Fruit fly (Drosophila melanogaster) whole organism, embryonic: ENCODE measurements around the gene CG42764.

Experiments
- Atf-2 ChIP-seq: fragments of 200-800 bp; sonication (Bioruptor generic); optimal IDR thresholded peaks from 2 replicates; lab custom pipeline; 2016; ENCODE audit warnings: missing biosample characterization, missing genetic modification characterization
- Bteb2 ChIP-seq: fragments of 200-800 bp; sonication (Bioruptor generic); optimal IDR thresholded peaks from 2 replicates; lab custom pipeline; 2016; ENCODE audit warnings: missing biosample characterization, missing genetic modification characterization
- CG11398 ChIP-seq: fragments of 200-800 bp; sonication (Bioruptor generic); optimal IDR thresholded peaks from 2 replicates; lab custom pipeline; 2016; ENCODE audit warnings: missing biosample characterization, missing genetic modification characterization
- CG11696 ChIP-seq: fragments of 200-800 bp; sonication (Bioruptor generic); IDR thresholded peaks from 2 replicates; pipeline ENCODE4 v1.3.6; 2022; ENCODE audit warnings: missing biosample characterization, missing genetic modification characterization
- CG12299 ChIP-seq: fragments of 200-800 bp; sonication (Bioruptor generic); optimal IDR thresholded peaks from 2 replicates; lab custom pipeline; 2018; ENCODE audit warnings: missing biosample characterization, mild to moderate bottlenecking, missing genetic modification characterization
- CG12391 ChIP-seq: fragments of 200-800 bp; sonication (Bioruptor generic); optimal IDR thresholded peaks from 3 replicates; lab custom pipeline; 2018; ENCODE audit warnings: missing biosample characterization, mild to moderate bottlenecking, missing genetic modification characterization, moderate library complexity
- CG14014 ChIP-seq: fragments of 200-800 bp; sonication (Bioruptor generic); IDR thresholded peaks from 2 replicates; pipeline ENCODE4 v1.3.6; 2022; ENCODE audit warnings: missing biosample characterization, missing genetic modification characterization
- CG14050 ChIP-seq: fragments of 200-800 bp; sonication (Bioruptor generic); IDR thresholded peaks from 3 replicates; pipeline ENCODE4 v1.3.6; 2022; ENCODE audit warnings: missing biosample characterization, missing genetic modification characterization
- CG15269 ChIP-seq: fragments of 200-800 bp; sonication (Bioruptor generic); optimal IDR thresholded peaks from 2 replicates; lab custom pipeline; 2018; ENCODE audit warnings: missing biosample characterization, mild to moderate bottlenecking, missing genetic modification characterization, moderate library complexity
- CG17186 ChIP-seq: fragments of 200-800 bp; sonication (Bioruptor generic); optimal IDR thresholded peaks from 3 replicates; lab custom pipeline; 2017; ENCODE audit warnings: missing biosample characterization, missing genetic modification reagents, missing genetic modification characterization
- CG18599 ChIP-seq: fragments of 200-800 bp; sonication (Bioruptor generic); optimal IDR thresholded peaks from 3 replicates; lab custom pipeline; 2017; ENCODE audit warnings: missing biosample characterization, missing genetic modification characterization, mild to moderate bottlenecking, moderate library complexity, missing genetic modification reagents
- CG31441 ChIP-seq: fragments of 200-800 bp; sonication (Bioruptor generic); IDR thresholded peaks from 2 replicates; pipeline ENCODE4 v1.3.6; 2022; ENCODE audit warnings: missing biosample characterization, missing genetic modification characterization
- CG3995 ChIP-seq: fragments of 200-800 bp; sonication (Bioruptor generic); optimal IDR thresholded peaks from 3 replicates; lab custom pipeline; 2016; ENCODE audit warnings: missing biosample characterization, missing genetic modification characterization
- CG42726 ChIP-seq: fragments of 200-800 bp; sonication (Bioruptor generic); IDR thresholded peaks from 2 replicates; pipeline ENCODE4 v1.3.6; 2022; ENCODE audit warnings: missing biosample characterization, missing genetic modification characterization; ENCODE audit not compliant: partially characterized antibody
- CG4820 ChIP-seq: fragments of 200-800 bp; sonication (Bioruptor generic); optimal IDR thresholded peaks from 3 replicates; lab custom pipeline; 2016; ENCODE audit warnings: missing biosample characterization, missing genetic modification characterization
- CG7357 ChIP-seq: fragments of 200-800 bp; sonication (Bioruptor generic); IDR thresholded peaks from 3 replicates; pipeline ENCODE4 v1.3.6; 2022; ENCODE audit warnings: missing biosample characterization, missing genetic modification characterization
- CG7928 ChIP-seq: fragments of 200-800 bp; sonication (Bioruptor generic); optimal IDR thresholded peaks from 2 replicates; lab custom pipeline; 2017; ENCODE audit warnings: missing biosample characterization, mild to moderate bottlenecking, missing genetic modification characterization
- CG9876 ChIP-seq: fragments of 200-800 bp; sonication (Bioruptor generic); optimal IDR thresholded peaks from 2 replicates; lab custom pipeline; 2016; ENCODE audit warnings: missing biosample characterization, missing genetic modification characterization
- CG9932 ChIP-seq: fragments of 200-800 bp; sonication (Bioruptor generic); IDR thresholded peaks from 2 replicates; pipeline ENCODE4 v1.3.6; 2022; ENCODE audit warnings: missing biosample characterization, missing genetic modification characterization
- Dbx ChIP-seq: fragments of 200-800 bp; sonication (Bioruptor generic); IDR thresholded peaks from 3 replicates; pipeline ENCODE4 v1.3.6; 2022; ENCODE audit warnings: missing biosample characterization, missing genetic modification characterization
- Drgx ChIP-seq: fragments of 200-800 bp; sonication (Bioruptor generic); IDR thresholded peaks from 2 replicates; pipeline ENCODE4 v1.3.6; 2022; ENCODE audit warnings: missing biosample characterization, missing genetic modification characterization
- HLH3B ChIP-seq: fragments of 200-800 bp; sonication (Bioruptor generic); IDR thresholded peaks from 2 replicates; pipeline ENCODE4 v1.3.6; 2022; ENCODE audit warnings: missing biosample characterization, missing genetic modification characterization
- HmgZ ChIP-seq: fragments of 200-800 bp; sonication (Bioruptor generic); optimal IDR thresholded peaks from 2 replicates; lab custom pipeline; 2018; ENCODE audit warnings: missing biosample characterization, mild to moderate bottlenecking, missing genetic modification characterization
- Oaz ChIP-seq: fragments of 200-800 bp; sonication (Bioruptor generic); IDR thresholded peaks from 2 replicates; pipeline ENCODE4 v1.3.6; 2022; ENCODE audit warnings: missing biosample characterization, missing genetic modification characterization
- Opbp ChIP-seq: fragments of 200-800 bp; sonication (Bioruptor generic); IDR thresholded peaks from 3 replicates; pipeline ENCODE4 v1.3.6; 2022; ENCODE audit warnings: missing biosample characterization, missing genetic modification characterization; ENCODE audit not compliant: partially characterized antibody
- Usf ChIP-seq: fragments of 200-800 bp; sonication (Bioruptor generic); optimal IDR thresholded peaks from 2 replicates; lab custom pipeline; 2017; ENCODE audit warnings: missing genotype, missing biosample characterization, missing genetic modification characterization
- br ChIP-seq: fragments of >200 bp; optimal IDR thresholded peaks from 2 replicates; lab custom pipeline; 2017
- caup ChIP-seq: fragments of 200-800 bp; sonication (Bioruptor generic); optimal IDR thresholded peaks from 3 replicates; lab custom pipeline; 2017; ENCODE audit warnings: missing biosample characterization, mild to moderate bottlenecking, missing genetic modification characterization, moderate library complexity; ENCODE audit not compliant: severe bottlenecking
- dmrt11E ChIP-seq: fragments of 200-800 bp; sonication (Bioruptor generic); optimal IDR thresholded peaks from 3 replicates; lab custom pipeline; 2018; ENCODE audit warnings: missing biosample characterization, mild to moderate bottlenecking, missing genetic modification characterization, moderate library complexity
- fd96Cb ChIP-seq: fragments of 200-800 bp; sonication (Bioruptor generic); optimal IDR thresholded peaks from 2 replicates; lab custom pipeline; 2018; ENCODE audit warnings: missing biosample characterization, mild to moderate bottlenecking, missing genetic modification characterization, moderate library complexity
- hbn ChIP-seq: fragments of 200-800 bp; sonication (Bioruptor generic); IDR thresholded peaks from 2 replicates; pipeline ENCODE4 v1.3.6; 2022; ENCODE audit warnings: missing biosample characterization, missing genetic modification characterization; ENCODE audit not compliant: partially characterized antibody
- kay ChIP-seq: fragments of 200-800 bp; sonication (Bioruptor generic); optimal IDR thresholded peaks from 2 replicates; lab custom pipeline; 2016; ENCODE audit warnings: missing biosample characterization, missing genetic modification characterization
- lov ChIP-seq, 2 experiments: fragments of 200-800 bp in 1 of 2; fragments of >200 bp in 1 of 2; sonication (Bioruptor generic) in 1 of 2; IDR thresholded peaks in 1 of 2; optimal IDR thresholded peaks in 1 of 2; 2 replicates in 1 of 2; 3 replicates in 1 of 2; pipeline versions ENCODE4 v1.3.6 to Lab custom; 2017 to 2022; ENCODE audit warnings: missing biosample characterization in 1 of 2, missing genetic modification characterization in 1 of 2
- mld ChIP-seq: fragments of 200-800 bp; sonication (Bioruptor generic); IDR thresholded peaks from 3 replicates; pipeline ENCODE4 v1.3.6; 2022; ENCODE audit warnings: missing biosample characterization, missing genetic modification characterization; ENCODE audit not compliant: partially characterized antibody
- p53 ChIP-seq: fragments of 200-800 bp; sonication (Bioruptor generic); optimal IDR thresholded peaks from 2 replicates; lab custom pipeline; 2016; ENCODE audit warnings: missing biosample characterization, missing genetic modification characterization
- pfk ChIP-seq: fragments of 200-800 bp; sonication (Bioruptor generic); optimal IDR thresholded peaks from 2 replicates; lab custom pipeline; 2018; ENCODE audit warnings: missing biosample characterization, mild to moderate bottlenecking, missing genetic modification characterization, moderate library complexity
- phol ChIP-seq: fragments of 200-800 bp; sonication (Bioruptor generic); optimal IDR thresholded peaks from 3 replicates; lab custom pipeline; 2018; ENCODE audit warnings: missing biosample characterization, mild to moderate bottlenecking, missing genetic modification characterization, moderate library complexity
- pnt ChIP-seq: fragments of 200-800 bp; sonication (Bioruptor generic); optimal IDR thresholded peaks from 3 replicates; lab custom pipeline; 2016; ENCODE audit warnings: missing biosample characterization, missing genetic modification characterization
- pros ChIP-seq: fragments of 200-800 bp; sonication (Bioruptor generic); optimal IDR thresholded peaks from 3 replicates; lab custom pipeline; 2019; ENCODE audit warnings: missing biosample characterization, mild to moderate bottlenecking, missing genetic modification characterization, moderate library complexity
- ro ChIP-seq: fragments of 200-800 bp; sonication (Bioruptor generic); IDR thresholded peaks from 2 replicates; pipeline ENCODE4 v1.3.6; 2022; ENCODE audit warnings: missing biosample characterization, missing genetic modification characterization
- salm ChIP-seq: fragments of 200-800 bp; sonication (Bioruptor generic); optimal IDR thresholded peaks from 2 replicates; lab custom pipeline; 2018; ENCODE audit warnings: missing biosample characterization, mild to moderate bottlenecking, missing genetic modification characterization
- sens-2 ChIP-seq: fragments of 200-800 bp; sonication (Bioruptor generic); IDR thresholded peaks from 2 replicates; pipeline ENCODE4 v1.3.6; 2022; ENCODE audit warnings: missing biosample characterization, missing genetic modification characterization
- seq ChIP-seq: fragments of 200-800 bp; sonication (Bioruptor generic); IDR thresholded peaks from 2 replicates; pipeline ENCODE4 v1.3.6; 2022; ENCODE audit warnings: missing biosample characterization, missing genetic modification characterization
- tgo ChIP-seq: fragments of 200-800 bp; sonication (Bioruptor generic); IDR thresholded peaks from 3 replicates; pipeline ENCODE4 v1.3.6; 2022; ENCODE audit warnings: missing biosample characterization, missing genetic modification characterization
- toy ChIP-seq: fragments of 200-800 bp; sonication (Bioruptor generic); IDR thresholded peaks from 2 replicates; pipeline ENCODE4 v1.3.6; 2022; ENCODE audit warnings: missing biosample characterization, missing genetic modification characterization
- trem ChIP-seq: fragments of 200-800 bp; optimal IDR thresholded peaks from 3 replicates; lab custom pipeline; 2019; ENCODE audit warnings: missing biosample characterization, mild to moderate bottlenecking, missing genetic modification characterization, moderate library complexity
- twi ChIP-seq: fragments of 200-800 bp; optimal IDR thresholded peaks from 2 replicates; lab custom pipeline; 2019; ENCODE audit warnings: missing biosample characterization, mild to moderate bottlenecking, missing genetic modification characterization, moderate library complexity
- zen ChIP-seq: fragments of 200-800 bp; sonication (Bioruptor generic); optimal IDR thresholded peaks from 3 replicates; lab custom pipeline; 2018; ENCODE audit warnings: missing biosample characterization, mild to moderate bottlenecking, missing genetic modification characterization, moderate library complexity
- zfh1 ChIP-seq: fragments of 200-800 bp; sonication (Bioruptor generic); IDR thresholded peaks from 3 replicates; pipeline ENCODE4 v1.3.6; 2022; ENCODE audit warnings: missing biosample characterization, missing genetic modification characterization

Gene CG42764

dm6 chr3L:20497124-20497996, 31.5 kb upstream of the CG42764 start, which contains the start of gene CG32425:
Gene CG32425, plus strand, starts transcription at chr3L:20497323.
- no peak for TF ChIP-seq p53
- no peak for TF ChIP-seq CG14050 (GFP tag; lab: Robert Waterston, UW)
- TF ChIP-seq hbn (GFP tag; lab: Robert Waterston, UW), result no peak
- TF ChIP-seq Drgx (GFP tag; lab: Robert Waterston, UW), result no peak
- no peak for TF ChIP-seq fd96Cb (tag; lab: Kevin White, UChicago)
- TF ChIP-seq br (lab: Kevin White, UChicago), result no peak
- TF ChIP-seq pros (GFP tag; lab: Kevin White, UChicago), result no peak
- TF ChIP-seq twi (tag; lab: Kevin White, UChicago), result no peak
- no peak for TF ChIP-seq CG7357
- no peak; the same call in 1 of the 2 replicates for TF ChIP-seq CG42726 (GFP tag; lab: Robert Waterston, UW)
- TF ChIP-seq salm (tag; lab: Kevin White, UChicago), result no peak
- no peak for TF ChIP-seq CG17186
- no peak for TF ChIP-seq HLH3B (GFP tag; lab: Robert Waterston, UW)
- no peak for TF ChIP-seq lov (optimal IDR thresholded peaks at IDR 0.05; lab: Kevin White, UChicago)
- TF ChIP-seq lov (GFP tag; IDR thresholded peaks at IDR 0.05; lab: Robert Waterston, UW), result no peak
- no peak for TF ChIP-seq zen (tag; lab: Kevin White, UChicago)
- no peak for TF ChIP-seq caup
- peak; percentile 21 for TF ChIP-seq CG15269 (tag; lab: Kevin White, UChicago)
- TF ChIP-seq HmgZ (tag; lab: Kevin White, UChicago), result peak; percentile 15
- TF ChIP-seq pfk (GFP tag; lab: Kevin White, UChicago), result no peak
- no peak for TF ChIP-seq Bteb2 (GFP tag; lab: Kevin White, UChicago)
- no peak for TF ChIP-seq ro (GFP tag; lab: Robert Waterston, UW)
- no peak for TF ChIP-seq Oaz (GFP tag; lab: Robert Waterston, UW)
- no peak for TF ChIP-seq dmrt11E
- peak; percentile 5 for TF ChIP-seq CG18599 (GFP tag; lab: Kevin White, UChicago)
- TF ChIP-seq toy (GFP tag; lab: Robert Waterston, UW), result no peak
- TF ChIP-seq mld (GFP tag; lab: Robert Waterston, UW), result no peak
- TF ChIP-seq pnt (GFP tag; lab: Kevin White, UChicago), result no peak
- no peak for TF ChIP-seq Opbp (GFP tag; lab: Robert Waterston, UW)
- no peak for TF ChIP-seq CG11696 (GFP tag; lab: Robert Waterston, UW)
- no peak for TF ChIP-seq sens-2 (GFP tag; lab: Robert Waterston, UW)
- TF ChIP-seq CG9932 (GFP tag; lab: Robert Waterston, UW), result peak; percentile 35; the same call in 1 of the 2 replicates
- TF ChIP-seq Atf-2 (GFP tag; lab: Kevin White, UChicago), result no peak
- TF ChIP-seq zfh1 (GFP tag; lab: Robert Waterston, UW), result no peak
- no peak for TF ChIP-seq CG9876 (GFP tag; lab: Kevin White, UChicago)
- TF ChIP-seq CG12299 (tag; lab: Kevin White, UChicago), result no peak
- TF ChIP-seq CG7928 (GFP tag; lab: Kevin White, UChicago), result no peak
- TF ChIP-seq phol (tag; lab: Kevin White, UChicago), result peak; percentile 40
- peak; percentile 42 for TF ChIP-seq CG3995
- TF ChIP-seq CG11398 (GFP tag; lab: Kevin White, UChicago), result no peak
- no peak for TF ChIP-seq tgo
- no peak for TF ChIP-seq kay (GFP tag; lab: Kevin White, UChicago)
- 0 out of 2 replicates have a peak, but pooled peaks have one; percentile 9 for TF ChIP-seq CG31441 (GFP tag; lab: Robert Waterston, UW)
- peak; percentile 24 for TF ChIP-seq CG12391 (tag; lab: Kevin White, UChicago)
- TF ChIP-seq trem (tag; lab: Kevin White, UChicago), result peak; percentile 97
- TF ChIP-seq CG14014, result no peak
- no peak for TF ChIP-seq seq (GFP tag; lab: Robert Waterston, UW)
- TF ChIP-seq Dbx (GFP tag; lab: Robert Waterston, UW), result peak; percentile 38; the same call in 1 of the 3 replicates
- no peak for TF ChIP-seq Usf (GFP tag; lab: Kevin White, UChicago)
- TF ChIP-seq CG4820 (GFP tag; lab: Kevin White, UChicago), result no peak
